Fruit fly (Drosophila melanogaster): Measurements from ENCODE around the gene ninaB.

Gene ninaB

DNA sequence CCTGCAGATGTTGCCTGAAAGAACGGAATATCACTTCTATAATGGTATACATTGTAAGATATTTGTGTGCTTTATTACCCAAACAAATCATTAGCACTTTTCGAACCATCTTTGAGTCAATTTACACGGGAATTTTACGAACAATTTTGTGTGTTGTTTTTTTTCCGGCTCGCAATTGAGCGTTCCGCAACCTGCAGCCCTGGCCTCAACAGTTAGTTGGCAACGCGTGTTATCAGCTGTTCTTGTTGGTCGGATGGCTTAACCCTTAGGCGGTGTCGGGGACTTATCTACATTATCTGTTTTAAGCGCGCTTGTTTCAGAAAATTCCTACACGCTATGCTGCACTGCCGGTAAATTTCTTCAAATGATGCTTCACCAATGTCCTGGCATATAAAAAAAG is 10.3 kb downstream of the ninaB start:
- TF ChIP-seq usp (GFP tag; optimal IDR thresholded peaks at IDR 0.05) (no peak), CG8478 (optimal IDR thresholded peaks at IDR 0.05) (no peak), psq (optimal IDR thresholded peaks at IDR 0.05) (no peak), Dll (optimal IDR thresholded peaks at IDR 0.05) (no peak), EcR (GFP tag; optimal IDR thresholded peaks at IDR 0.05) (no peak), pan (optimal IDR thresholded peaks at IDR 0.05) (no peak)

DNA sequence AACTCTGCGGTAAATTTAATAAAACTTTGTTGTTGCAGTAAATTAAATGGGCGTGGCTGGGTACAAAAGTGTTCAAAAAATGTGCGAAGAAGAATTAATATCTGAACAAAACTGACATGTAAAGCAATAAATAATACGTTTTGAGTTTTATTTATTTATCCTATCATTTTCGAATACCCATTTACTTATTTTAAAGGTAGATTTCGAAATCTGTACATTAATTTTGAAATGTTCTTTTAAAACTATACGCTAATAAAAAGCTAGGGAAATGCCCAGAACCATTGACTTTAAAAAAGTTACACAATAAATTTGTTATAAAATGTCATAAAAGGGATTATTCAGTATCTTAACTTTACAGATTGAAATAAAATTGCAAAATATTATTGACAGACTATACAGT is 11.4 kb downstream of the ninaB start, which contains the start of the genes primo-1 and primo-2:
Gene primo-1 (minus strand): TSS at position 101 of the 400 bp plus-strand sequence.
Gene primo-2 (minus strand): TSS at position 101 of the 400 bp plus-strand sequence.
- TF ChIP-seq EcR (GFP tag; optimal IDR thresholded peaks at IDR 0.05), result no peak
- TF ChIP-seq usp (GFP tag; optimal IDR thresholded peaks at IDR 0.05), result no peak
- TF ChIP-seq Dll (optimal IDR thresholded peaks at IDR 0.05), result no peak
- no peak for TF ChIP-seq pan (optimal IDR thresholded peaks at IDR 0.05)
- no peak for TF ChIP-seq psq (optimal IDR thresholded peaks at IDR 0.05)
- TF ChIP-seq CG8478 (optimal IDR thresholded peaks at IDR 0.05), result no peak

DNA sequence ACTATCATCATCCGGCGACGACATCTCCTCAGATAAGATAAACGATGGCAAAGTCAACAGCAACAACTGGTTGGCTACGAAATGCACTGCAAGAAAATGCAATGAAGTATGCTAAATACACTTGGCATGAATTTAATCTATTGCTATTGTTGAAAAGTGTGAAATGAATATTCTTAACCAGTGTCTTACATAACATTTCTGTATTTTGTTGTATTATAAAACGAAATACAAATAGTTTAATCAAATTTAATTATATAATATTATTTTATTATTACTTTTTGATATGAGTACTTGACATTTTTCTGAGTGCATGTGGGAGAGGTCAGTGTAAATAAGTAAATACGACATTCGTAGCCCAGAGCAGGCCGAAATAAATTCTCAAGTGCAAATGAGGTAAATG is 13.2 kb downstream of the ninaB start:
- TF ChIP-seq EcR (GFP tag; optimal IDR thresholded peaks at IDR 0.05) (no peak), Dll (optimal IDR thresholded peaks at IDR 0.05) (no peak), pan (optimal IDR thresholded peaks at IDR 0.05) (no peak), CG8478 (optimal IDR thresholded peaks at IDR 0.05) (no peak), usp (GFP tag; optimal IDR thresholded peaks at IDR 0.05) (no peak), psq (optimal IDR thresholded peaks at IDR 0.05) (no peak)

DNA sequence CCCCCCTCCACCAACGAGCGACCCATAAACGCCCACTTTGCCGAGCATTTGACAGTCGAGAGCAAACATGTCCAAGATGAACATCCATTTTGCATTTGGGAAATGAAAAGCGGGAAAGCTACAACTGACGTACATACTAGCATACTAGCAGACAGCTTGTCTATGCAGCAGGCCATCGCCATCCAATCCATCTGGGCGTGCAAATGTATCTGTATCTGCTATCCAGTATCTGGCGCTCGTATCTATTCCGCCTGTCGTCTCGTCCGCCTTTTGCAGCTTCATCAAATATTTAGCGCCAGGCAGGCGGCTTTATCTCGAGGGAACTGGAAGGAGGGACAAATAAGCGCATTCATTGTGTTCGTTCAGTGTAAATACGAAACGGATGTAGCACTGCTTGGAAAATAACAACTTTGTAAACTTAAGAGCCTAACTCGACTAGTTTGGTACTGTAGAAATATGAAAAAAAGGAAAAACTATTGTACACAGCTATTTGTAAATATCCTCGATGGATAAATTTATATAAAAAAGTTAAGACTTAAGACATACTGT is 13.7 kb downstream of the ninaB start:
- no peak for TF ChIP-seq CG8478 (optimal IDR thresholded peaks at IDR 0.05)
- no peak for TF ChIP-seq EcR (GFP tag; optimal IDR thresholded peaks at IDR 0.05)
- no peak for TF ChIP-seq psq (optimal IDR thresholded peaks at IDR 0.05)
- TF ChIP-seq usp (GFP tag; optimal IDR thresholded peaks at IDR 0.05), result no peak
- no peak for TF ChIP-seq Dll (optimal IDR thresholded peaks at IDR 0.05)
- no peak for TF ChIP-seq pan (optimal IDR thresholded peaks at IDR 0.05)

DNA sequence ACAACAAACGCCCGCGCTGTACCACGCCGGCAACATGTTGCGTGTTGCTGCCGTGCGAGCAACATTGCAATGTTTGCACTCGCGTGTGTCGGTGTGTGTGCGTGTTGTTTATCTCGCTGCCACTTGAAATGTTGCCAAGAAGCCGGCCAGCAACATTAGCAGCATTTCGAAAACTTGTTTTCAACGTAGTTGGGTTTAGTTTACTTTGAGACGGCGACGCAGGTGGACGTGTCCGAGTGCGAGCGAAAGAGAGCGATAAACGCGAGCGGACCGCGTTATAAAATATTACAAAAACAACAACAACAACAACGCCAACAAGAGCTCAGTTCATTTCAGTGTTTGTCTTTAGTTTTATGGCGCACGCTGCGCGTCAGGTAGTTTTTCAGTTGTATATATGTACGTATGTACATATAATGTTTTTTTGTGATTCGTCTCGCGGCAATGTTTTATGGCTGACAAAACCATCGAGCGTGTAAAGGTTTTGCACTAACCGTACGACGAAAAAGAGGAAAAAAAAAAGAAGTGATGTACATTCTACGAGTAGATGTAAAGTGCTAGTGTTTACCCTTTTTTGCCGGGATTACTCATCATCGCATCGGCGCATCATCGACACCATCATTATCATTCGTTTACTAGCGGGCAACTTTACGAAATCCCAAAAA is 14.8 kb downstream of the ninaB start, which contains the start of gene kmr:
Gene kmr (plus strand): TSS at position 196 of the 662 bp plus-strand sequence.
- TF ChIP-seq CG8478 (optimal IDR thresholded peaks at IDR 0.05) (no peak), usp (GFP tag; optimal IDR thresholded peaks at IDR 0.05) (no peak), Dll (optimal IDR thresholded peaks at IDR 0.05) (no peak), pan (optimal IDR thresholded peaks at IDR 0.05) (no peak), psq (optimal IDR thresholded peaks at IDR 0.05) (no peak), EcR (GFP tag; optimal IDR thresholded peaks at IDR 0.05) (no peak)

DNA sequence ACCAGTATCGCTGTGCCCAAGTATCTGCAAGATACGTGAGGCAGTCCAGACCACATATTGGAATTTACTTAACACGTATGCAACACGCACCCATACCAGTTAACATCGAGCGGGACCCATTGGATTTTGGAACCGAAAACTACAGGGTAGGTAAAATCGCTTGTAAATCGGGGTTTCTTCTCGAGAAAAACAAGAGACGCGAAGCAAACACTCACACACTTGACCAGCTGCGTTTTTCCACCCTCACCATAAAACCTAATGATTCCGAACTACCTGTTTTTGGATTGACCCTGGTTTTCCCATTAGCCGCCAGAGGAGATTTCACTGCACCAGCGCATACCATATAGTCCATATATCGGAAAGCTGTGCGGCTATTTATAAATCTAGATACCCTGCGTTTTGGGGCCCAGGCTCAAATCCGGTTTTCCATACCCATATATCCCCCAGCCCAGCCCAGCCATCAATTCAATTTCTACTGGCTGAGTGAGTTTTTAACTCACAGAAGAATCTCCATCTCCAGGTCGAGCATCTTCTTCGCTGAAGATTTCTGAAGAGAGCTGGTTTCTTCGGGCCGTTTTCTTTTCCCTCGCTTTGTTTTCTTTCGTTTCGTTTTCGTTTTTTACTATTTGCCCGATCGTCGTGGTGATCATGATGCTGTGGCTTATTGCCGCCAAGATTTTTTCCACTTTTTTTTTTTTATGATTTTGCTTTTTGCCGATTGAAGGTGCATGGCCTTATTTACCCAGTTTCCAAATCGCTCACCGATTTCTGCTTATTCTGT is 15.5 kb downstream of the ninaB start:
- TF ChIP-seq psq (optimal IDR thresholded peaks at IDR 0.05) (no peak), usp (GFP tag; optimal IDR thresholded peaks at IDR 0.05) (no peak), pan (optimal IDR thresholded peaks at IDR 0.05) (no peak), EcR (GFP tag; optimal IDR thresholded peaks at IDR 0.05) (no peak), Dll (optimal IDR thresholded peaks at IDR 0.05) (no peak), CG8478 (optimal IDR thresholded peaks at IDR 0.05) (no peak)

DNA sequence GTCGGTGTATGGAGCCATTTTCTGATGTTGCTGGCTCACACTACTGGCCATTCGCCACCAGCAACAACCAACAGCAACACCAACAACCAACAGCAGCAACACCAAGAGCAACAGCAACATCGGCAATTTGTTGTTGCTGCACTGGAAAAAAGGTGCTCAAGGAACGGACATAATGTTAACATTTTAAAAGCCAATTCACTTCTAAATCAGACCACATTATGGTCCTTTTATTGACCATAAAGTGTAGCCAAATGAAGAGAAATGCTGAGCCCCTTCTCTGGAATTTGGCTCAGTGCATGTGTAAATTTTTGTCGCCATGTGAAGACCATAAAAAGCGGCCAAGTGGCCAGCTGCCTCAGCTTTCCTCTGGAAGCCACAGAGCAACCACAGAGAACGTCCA is 16.5 kb downstream of the ninaB start:
- no peak for TF ChIP-seq psq (optimal IDR thresholded peaks at IDR 0.05)
- TF ChIP-seq EcR (GFP tag; optimal IDR thresholded peaks at IDR 0.05), result no peak
- TF ChIP-seq Dll (optimal IDR thresholded peaks at IDR 0.05), result no peak
- no peak for TF ChIP-seq pan (optimal IDR thresholded peaks at IDR 0.05)
- no peak for TF ChIP-seq usp (GFP tag; optimal IDR thresholded peaks at IDR 0.05)
- TF ChIP-seq CG8478 (optimal IDR thresholded peaks at IDR 0.05), result no peak

DNA sequence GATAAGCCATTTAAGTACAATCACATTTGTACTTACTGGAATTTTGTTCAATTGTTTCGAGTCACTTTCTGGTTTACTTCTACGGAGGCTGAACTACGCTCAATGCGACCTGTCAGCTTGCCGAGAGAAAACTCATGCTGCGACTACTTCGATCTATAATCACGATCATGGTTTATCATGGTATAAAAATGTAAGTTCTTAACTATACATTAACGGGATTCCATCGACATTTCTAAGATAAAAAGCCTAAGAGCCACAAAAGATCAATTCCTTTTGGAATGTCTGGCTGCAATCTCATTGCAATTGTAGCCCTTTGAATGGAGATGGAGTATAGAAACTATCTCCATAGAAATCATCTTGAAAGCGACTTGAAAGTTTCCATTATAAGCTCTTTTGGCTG is 17.7 kb downstream of the ninaB start, which contains the start of gene Ubc87F:
Gene Ubc87F (minus strand): TSS at position 101 of the 400 bp plus-strand sequence.
- TF ChIP-seq psq (optimal IDR thresholded peaks at IDR 0.05), result no peak
- TF ChIP-seq usp (GFP tag; optimal IDR thresholded peaks at IDR 0.05), result no peak
- no peak for TF ChIP-seq Dll (optimal IDR thresholded peaks at IDR 0.05)
- TF ChIP-seq pan (optimal IDR thresholded peaks at IDR 0.05), result no peak
- TF ChIP-seq CG8478 (optimal IDR thresholded peaks at IDR 0.05), result no peak
- TF ChIP-seq EcR (GFP tag; optimal IDR thresholded peaks at IDR 0.05), result no peak

DNA sequence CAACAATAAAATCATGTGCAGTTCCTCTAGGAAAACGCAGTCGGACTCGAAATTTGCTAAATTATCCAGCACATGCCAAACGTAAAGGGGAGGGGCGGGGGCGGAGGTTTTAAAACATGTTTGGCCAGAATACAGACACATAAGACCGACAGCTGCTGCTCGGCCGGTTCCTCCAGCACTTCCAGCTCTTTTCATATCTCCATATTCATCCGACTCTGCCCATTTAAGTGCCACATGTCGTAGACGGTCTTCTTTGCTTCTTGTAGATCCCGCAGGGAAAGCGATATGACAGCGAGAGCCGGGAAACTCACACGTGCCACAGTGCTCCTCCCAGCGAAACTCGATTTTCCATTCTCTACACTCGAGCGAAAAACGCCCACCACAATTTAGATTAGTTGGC is 18.7 kb downstream of the ninaB start:
- TF ChIP-seq psq (optimal IDR thresholded peaks at IDR 0.05) (no peak), Dll (optimal IDR thresholded peaks at IDR 0.05) (no peak), EcR (GFP tag; optimal IDR thresholded peaks at IDR 0.05) (no peak), CG8478 (optimal IDR thresholded peaks at IDR 0.05) (no peak), usp (GFP tag; optimal IDR thresholded peaks at IDR 0.05) (no peak), pan (optimal IDR thresholded peaks at IDR 0.05) (no peak)

DNA sequence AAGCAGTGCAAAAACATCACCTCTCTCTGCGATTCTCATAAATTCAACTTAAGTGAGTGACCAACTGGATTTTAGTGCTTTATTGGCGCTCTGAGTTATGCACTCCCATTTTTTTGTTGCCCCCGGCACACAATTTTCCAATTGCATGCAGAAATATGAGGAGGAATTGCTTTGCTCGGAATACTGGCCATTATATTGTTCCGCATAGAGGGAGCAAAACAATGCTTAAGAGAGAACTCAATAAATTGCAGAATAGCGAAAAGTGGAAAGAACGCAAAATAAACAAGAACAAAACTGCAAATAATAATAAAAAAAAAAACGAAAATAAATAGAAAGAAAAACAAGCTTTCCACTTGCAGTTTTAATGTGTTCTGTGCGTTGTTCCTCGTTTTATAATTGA is 20.4 kb downstream of the ninaB start:
- TF ChIP-seq psq (optimal IDR thresholded peaks at IDR 0.05) (no peak), EcR (GFP tag; optimal IDR thresholded peaks at IDR 0.05) (no peak)

DNA sequence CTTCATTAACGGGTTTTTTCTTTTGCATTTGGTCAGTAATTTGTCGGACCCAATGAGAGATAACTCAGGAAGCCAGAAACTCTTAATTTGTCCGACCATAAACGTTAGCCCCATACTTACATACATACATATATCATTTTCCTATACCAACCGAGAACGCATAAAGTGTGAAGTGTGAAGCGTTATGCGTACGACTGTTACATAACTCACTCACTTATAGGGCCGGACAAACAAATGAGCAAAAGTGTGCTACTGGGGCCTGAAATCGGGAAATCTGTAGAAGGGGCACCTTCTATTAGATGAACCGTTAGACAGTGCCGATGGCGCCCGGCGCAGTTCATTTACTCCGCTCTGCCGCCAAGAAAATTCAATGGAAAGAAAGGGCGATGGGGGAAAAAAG is 21.6 kb downstream of the ninaB start:
- TF ChIP-seq usp (GFP tag; optimal IDR thresholded peaks at IDR 0.05), result no peak

DNA sequence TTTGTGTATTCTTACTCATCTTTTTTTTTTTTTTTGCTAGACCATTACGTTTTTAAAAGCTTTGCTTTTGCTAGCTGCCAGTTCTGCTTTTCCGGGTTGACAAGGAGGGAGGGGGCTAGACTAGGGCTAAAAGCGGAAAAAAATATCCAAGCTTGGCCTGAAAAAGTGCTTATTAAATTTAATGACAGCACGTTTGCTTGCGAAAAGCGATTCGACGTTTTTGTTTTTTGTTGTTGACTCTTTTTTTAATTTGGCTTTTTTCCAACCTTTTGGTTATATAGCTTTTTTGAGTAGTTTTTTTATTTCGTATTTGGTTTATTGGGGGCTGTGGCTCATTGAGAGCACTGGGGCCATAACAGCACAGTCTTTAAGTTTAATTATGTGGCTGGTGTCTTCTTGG is 22.1 kb downstream of the ninaB start:
- no peak for TF ChIP-seq usp (GFP tag; optimal IDR thresholded peaks at IDR 0.05)
- TF ChIP-seq psq (optimal IDR thresholded peaks at IDR 0.05), result no peak
- TF ChIP-seq CG8478 (optimal IDR thresholded peaks at IDR 0.05), result no peak
- TF ChIP-seq EcR (GFP tag; optimal IDR thresholded peaks at IDR 0.05), result no peak
- no peak for TF ChIP-seq Dll (optimal IDR thresholded peaks at IDR 0.05)
- TF ChIP-seq pan (optimal IDR thresholded peaks at IDR 0.05), result no peak

Data from whole organism.